Worm (Caenorhabditis elegans) whole organism, late embryonic: Measurements from ENCODE around the gene mlt-11.

Experiments used
- F13H6.1 ChIP-seq: sonication (generic microtip); optimal IDR thresholded peaks from 2 replicates; lab custom pipeline; 2016; ENCODE audit warnings: missing genetic modification characterization, missing compliant biosample characterization
- K09A11.1 ChIP-seq: sonication (generic microtip); optimal IDR thresholded peaks from 2 replicates; lab custom pipeline; 2017; ENCODE audit warnings: antibody characterized with exemption, mild to moderate bottlenecking, missing genetic modification characterization, missing compliant biosample characterization; ENCODE audit not compliant: insufficient read depth
- T23F11.4 ChIP-seq: fragments of 200-800 bp; sonication (Bioruptor generic); optimal IDR thresholded peaks from 2 replicates; lab custom pipeline; 2018; ENCODE audit warnings: mild to moderate bottlenecking, missing genetic modification characterization, missing compliant biosample characterization
- Y22D7AL.16 ChIP-seq: sonication (generic microtip); optimal IDR thresholded peaks from 2 replicates; lab custom pipeline; 2016; ENCODE audit warnings: missing genetic modification characterization, missing compliant biosample characterization
- ama-1 ChIP-seq: fragments of 150-350 bp; optimal IDR thresholded peaks from 2 replicates; lab custom pipeline; 2014
- ceh-14 ChIP-seq: sonication (generic microtip); optimal IDR thresholded peaks from 2 replicates; lab custom pipeline; 2016; ENCODE audit warnings: missing genotype, missing genetic modification characterization, missing compliant biosample characterization
- ceh-18 ChIP-seq: sonication (generic microtip); optimal IDR thresholded peaks from 2 replicates; lab custom pipeline; 2016; ENCODE audit warnings: missing genetic modification characterization, missing compliant biosample characterization
- ceh-19 ChIP-seq: fragments of 200-800 bp; sonication (Bioruptor generic); optimal IDR thresholded peaks from 2 replicates; lab custom pipeline; 2018; ENCODE audit warnings: mild to moderate bottlenecking, missing genetic modification characterization, missing compliant biosample characterization
- ceh-2 ChIP-seq: sonication (generic microtip); optimal IDR thresholded peaks from 2 replicates; lab custom pipeline; 2016; ENCODE audit warnings: missing genotype, missing genetic modification characterization, missing compliant biosample characterization
- ceh-22 ChIP-seq: sonication (generic microtip); optimal IDR thresholded peaks from 2 replicates; lab custom pipeline; 2017; ENCODE audit warnings: missing biosample characterization, missing genetic modification characterization
- ceh-31 ChIP-seq: sonication (generic microtip); optimal IDR thresholded peaks from 2 replicates; lab custom pipeline; 2016; ENCODE audit warnings: missing genetic modification characterization, missing compliant biosample characterization
- ceh-34 ChIP-seq: sonication (generic microtip); optimal IDR thresholded peaks from 2 replicates; lab custom pipeline; 2016; ENCODE audit warnings: mild to moderate bottlenecking, missing genetic modification characterization, missing compliant biosample characterization
- ceh-45 ChIP-seq: fragments of 200-800 bp; sonication (Bioruptor generic); IDR thresholded peaks from 2 replicates; pipeline ENCODE4 v1.3.6; 2022; ENCODE audit warnings: missing genetic modification reagents, missing genetic modification characterization, missing compliant biosample characterization
- ceh-48 ChIP-seq: sonication (generic microtip); optimal IDR thresholded peaks from 2 replicates; lab custom pipeline; 2016; ENCODE audit warnings: missing genetic modification characterization, inconsistent platforms, missing compliant biosample characterization
- ceh-9 ChIP-seq: sonication (generic microtip); optimal IDR thresholded peaks from 2 replicates; lab custom pipeline; 2016; ENCODE audit warnings: mild to moderate bottlenecking, missing genetic modification characterization, inconsistent platforms, missing compliant biosample characterization
- che-1 ChIP-seq: sonication (generic microtip); optimal IDR thresholded peaks from 2 replicates; lab custom pipeline; 2016; ENCODE audit warnings: mild to moderate bottlenecking, missing genetic modification characterization, missing compliant biosample characterization
- dmd-4 ChIP-seq: sonication (generic microtip); optimal IDR thresholded peaks from 2 replicates; lab custom pipeline; 2016; ENCODE audit warnings: borderline replicate concordance, missing genetic modification characterization, missing compliant biosample characterization
- dve-1 ChIP-seq: sonication (generic microtip); optimal IDR thresholded peaks from 2 replicates; lab custom pipeline; 2017; ENCODE audit warnings: antibody characterized with exemption, mild to moderate bottlenecking, missing genetic modification characterization, missing compliant biosample characterization
- elt-4 ChIP-seq: sonication (generic microtip); optimal IDR thresholded peaks from 2 replicates; lab custom pipeline; 2016; ENCODE audit warnings: missing genetic modification characterization, missing compliant biosample characterization
- eyg-1 ChIP-seq: sonication (generic microtip); optimal IDR thresholded peaks from 2 replicates; lab custom pipeline; 2016; ENCODE audit warnings: missing genotype, missing genetic modification characterization, missing compliant biosample characterization
- fax-1 ChIP-seq: sonication (generic microtip); optimal IDR thresholded peaks from 2 replicates; lab custom pipeline; 2016; ENCODE audit warnings: missing genotype, missing genetic modification characterization, missing compliant biosample characterization
- fkh-6 ChIP-seq: sonication (generic microtip); optimal IDR thresholded peaks from 2 replicates; lab custom pipeline; 2016; ENCODE audit warnings: missing genetic modification characterization, missing compliant biosample characterization
- gmeb-2 ChIP-seq: sonication (generic microtip); optimal IDR thresholded peaks from 2 replicates; lab custom pipeline; 2016; ENCODE audit warnings: missing genetic modification characterization, inconsistent platforms, missing compliant biosample characterization
- hlh-15 ChIP-seq: sonication (generic microtip); optimal IDR thresholded peaks from 2 replicates; lab custom pipeline; 2016; ENCODE audit warnings: missing genetic modification characterization, missing compliant biosample characterization
- hlh-8 ChIP-seq: sonication (generic microtip); optimal IDR thresholded peaks from 2 replicates; lab custom pipeline; 2016; ENCODE audit warnings: missing genotype, missing genetic modification characterization, missing compliant biosample characterization
- lin-11 ChIP-seq: fragments of 200-800 bp; sonication (Bioruptor generic); optimal IDR thresholded peaks from 2 replicates; lab custom pipeline; 2018; ENCODE audit warnings: mild to moderate bottlenecking, missing genetic modification characterization, missing compliant biosample characterization
- madf-2 ChIP-seq: sonication (generic microtip); optimal IDR thresholded peaks from 2 replicates; lab custom pipeline; 2017; ENCODE audit warnings: missing genetic modification characterization, missing compliant biosample characterization
- mec-3 ChIP-seq: sonication (generic microtip); optimal IDR thresholded peaks from 2 replicates; lab custom pipeline; 2016; ENCODE audit warnings: borderline replicate concordance, missing genetic modification characterization, missing compliant biosample characterization
- nfya-1 ChIP-seq: sonication (generic microtip); optimal IDR thresholded peaks from 2 replicates; lab custom pipeline; 2017; ENCODE audit warnings: missing genetic modification characterization, mild to moderate bottlenecking, missing compliant biosample characterization, antibody characterized with exemption, moderate library complexity
- nhr-232 ChIP-seq: sonication (generic microtip); optimal IDR thresholded peaks from 2 replicates; lab custom pipeline; 2016; ENCODE audit warnings: missing genetic modification characterization, missing compliant biosample characterization
- npax-4 ChIP-seq: sonication (generic microtip); optimal IDR thresholded peaks from 2 replicates; lab custom pipeline; 2016; ENCODE audit warnings: missing genetic modification characterization, missing compliant biosample characterization
- pat-9 ChIP-seq: fragments of 200-800 bp; sonication (Bioruptor generic); optimal IDR thresholded peaks from 2 replicates; lab custom pipeline; 2018; ENCODE audit warnings: mild to moderate bottlenecking, missing genetic modification characterization, moderate library complexity, missing compliant biosample characterization
- pax-1 ChIP-seq: fragments of 150-350 bp; optimal IDR thresholded peaks from 2 replicates; lab custom pipeline; 2014; ENCODE audit warnings: missing biosample characterization, missing genetic modification characterization
- pha-2 ChIP-seq: sonication (generic microtip); optimal IDR thresholded peaks from 2 replicates; lab custom pipeline; 2017; ENCODE audit warnings: mild to moderate bottlenecking, missing genetic modification characterization, missing compliant biosample characterization
- pha-4 ChIP-seq: fragments of 150-350 bp; optimal IDR thresholded peaks from 2 replicates; lab custom pipeline; 2018; ENCODE audit warnings: missing biosample characterization, missing genetic modification reagents, missing genetic modification characterization
- pqm-1 ChIP-seq: sonication (generic microtip); optimal IDR thresholded peaks from 2 replicates; lab custom pipeline; 2016; ENCODE audit warnings: missing genetic modification characterization, missing compliant biosample characterization
- pros-1 ChIP-seq: fragments of 150-350 bp; optimal IDR thresholded peaks from 2 replicates; lab custom pipeline; 2014; ENCODE audit warnings: missing biosample characterization, missing genetic modification reagents, missing genetic modification characterization
- rnt-1 ChIP-seq: sonication (generic microtip); optimal IDR thresholded peaks from 2 replicates; lab custom pipeline; 2016; ENCODE audit warnings: missing genetic modification characterization, missing compliant biosample characterization
- sdc-2 ChIP-seq: sonication (generic microtip); optimal IDR thresholded peaks from 2 replicates; lab custom pipeline; 2016; ENCODE audit warnings: missing genotype, missing genetic modification characterization, missing compliant biosample characterization
- sox-4 ChIP-seq: sonication (generic microtip); optimal IDR thresholded peaks from 2 replicates; lab custom pipeline; 2017; ENCODE audit warnings: mild to moderate bottlenecking, missing genetic modification characterization, inconsistent platforms, missing compliant biosample characterization
- syd-9 ChIP-seq: sonication (generic microtip); optimal IDR thresholded peaks from 2 replicates; lab custom pipeline; 2016; ENCODE audit warnings: mild to moderate bottlenecking, missing genetic modification characterization, moderate library complexity, missing compliant biosample characterization
- tbx-2 ChIP-seq: sonication (generic microtip); optimal IDR thresholded peaks from 2 replicates; lab custom pipeline; 2016; ENCODE audit warnings: missing genetic modification characterization, missing compliant biosample characterization
- tbx-7 ChIP-seq: sonication (generic microtip); optimal IDR thresholded peaks from 2 replicates; lab custom pipeline; 2016; ENCODE audit warnings: missing genotype, missing genetic modification characterization, missing compliant biosample characterization
- ttx-3 ChIP-seq: sonication (generic microtip); optimal IDR thresholded peaks from 2 replicates; lab custom pipeline; 2016; ENCODE audit warnings: missing genetic modification reagents, missing genetic modification characterization, missing compliant biosample characterization
- unc-3 ChIP-seq, 2 experiments: fragments of 200-800 bp in 1 of 2; sonication (Bioruptor generic) in 1 of 2; sonication (generic microtip) in 1 of 2; conservative IDR thresholded peaks in 1 of 2; optimal IDR thresholded peaks in 1 of 2; 2 replicates each; pipeline versions ENCODE4 v1.3.6 to Lab custom; 2016 to 2022; ENCODE audit warnings: missing compliant biosample characterization in 2 of 2, missing genetic modification characterization in 2 of 2, missing genetic modification reagents in 1 of 2
- unc-55 ChIP-seq: sonication (generic microtip); optimal IDR thresholded peaks from 2 replicates; lab custom pipeline; 2017; ENCODE audit warnings: missing biosample characterization, missing genetic modification reagents, missing genetic modification characterization
- unc-86 ChIP-seq: sonication (generic microtip); optimal IDR thresholded peaks from 2 replicates; lab custom pipeline; 2016; ENCODE audit warnings: missing genetic modification characterization, missing compliant biosample characterization
- ztf-16 ChIP-seq: sonication (generic microtip); optimal IDR thresholded peaks from 2 replicates; lab custom pipeline; 2017; ENCODE audit warnings: missing genetic modification characterization, missing compliant biosample characterization

Gene mlt-11

DNA sequence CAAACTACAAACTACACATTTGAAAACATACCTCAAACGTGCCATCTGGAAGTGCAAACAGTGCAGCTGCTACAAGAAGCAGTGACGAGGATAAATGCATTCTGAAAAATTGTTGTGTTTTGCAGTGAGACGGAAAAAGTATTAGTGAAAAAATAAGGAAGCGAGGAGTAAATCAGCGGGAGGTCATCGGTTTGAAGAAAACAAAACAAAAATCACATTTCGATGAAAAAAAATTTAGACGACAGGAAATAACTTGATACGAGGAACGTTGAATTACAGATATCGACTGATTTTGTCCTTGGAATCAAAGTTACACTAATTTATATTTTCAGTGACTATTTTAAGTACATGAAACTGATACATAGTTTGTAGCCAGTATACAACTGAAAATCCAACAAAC is 24.6 kb downstream of the mlt-11 start, which contains the start of gene F53F8.4:
Gene F53F8.4 (minus strand): TSS at position 101 of the 400 bp plus-strand sequence.
- TF ChIP-seq eyg-1 (no peak), ceh-14 (no peak), fkh-6 (tag; lab: Kevin White, UChicago) (no peak), hlh-15 (tag; lab: Kevin White, UChicago) (no peak)

DNA sequence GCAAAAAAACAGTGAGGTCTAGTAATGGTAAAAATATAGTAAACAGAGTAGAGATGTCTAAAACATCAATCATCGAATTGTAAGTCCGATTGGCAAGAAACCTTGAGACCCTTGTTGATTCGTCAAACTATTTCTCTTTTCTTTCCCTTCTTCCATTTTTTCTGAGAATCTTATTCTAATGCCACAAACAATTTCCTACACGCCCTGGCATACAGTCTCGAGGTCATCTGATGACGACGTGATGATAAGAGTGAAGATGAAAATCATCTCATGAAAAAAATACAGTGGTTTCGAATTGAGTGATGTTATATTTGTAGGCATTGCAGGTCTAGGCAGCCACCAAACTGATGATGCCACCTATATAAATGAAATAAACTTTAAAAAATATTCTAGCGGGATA is 25.9 kb downstream of the mlt-11 start:
- no peak for TF ChIP-seq tbx-2
- no peak for TF ChIP-seq F13H6.1 (tag; lab: Kevin White, UChicago)
- no peak for TF ChIP-seq che-1
- no peak for TF ChIP-seq ceh-2 (tag; lab: Kevin White, UChicago)
- TF ChIP-seq nhr-232 (tag; lab: Kevin White, UChicago) = no peak
- TF ChIP-seq ama-1 (lab: Kevin White, UChicago) = no peak
- TF ChIP-seq pha-2 (tag; lab: Kevin White, UChicago) = no peak
- TF ChIP-seq, all 69 proteins: peak for 0

DNA sequence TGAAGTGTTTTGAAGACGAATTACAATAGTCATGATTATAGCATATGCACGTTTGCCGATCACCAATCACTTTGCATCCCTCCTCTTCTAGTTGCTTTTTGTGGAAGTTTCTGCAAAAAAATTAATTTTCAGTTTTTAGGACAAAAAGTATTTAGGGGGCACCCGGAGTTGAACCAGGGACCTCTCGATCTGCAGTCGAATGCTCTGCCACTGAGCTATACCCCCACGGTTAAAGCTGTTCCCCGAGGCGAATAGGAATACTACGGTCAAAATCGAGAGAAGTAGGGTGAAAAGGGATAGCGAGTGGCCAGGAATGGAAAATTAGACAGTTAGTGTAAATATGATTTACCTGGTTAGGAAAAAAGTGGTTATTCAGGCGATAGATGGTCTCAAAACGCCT is 27.0 kb downstream of the mlt-11 start:
- TF ChIP-seq K09A11.1 (peak; percentile 3), F13H6.1 (tag; lab: Kevin White, UChicago) (no peak), gmeb-2 (tag; lab: Kevin White, UChicago) (peak; percentile 57), unc-86 (tag; lab: Kevin White, UChicago) (no peak), nfya-1 (tag; lab: Kevin White, UChicago) (no peak), ceh-9 (tag; lab: Kevin White, UChicago) (no peak), ztf-16 (tag; lab: Kevin White, UChicago) (no peak), ceh-31 (tag; lab: Kevin White, UChicago) (peak; percentile 15), ttx-3 (tag; lab: Kevin White, UChicago) (no peak), ceh-18 (tag; lab: Kevin White, UChicago) (peak; percentile 13), pax-1 (no peak), pqm-1 (tag; lab: Kevin White, UChicago) (no peak), ceh-48 (peak; percentile 15), lin-11 (tag; lab: Kevin White, UChicago) (peak; percentile 50), nhr-232 (tag; lab: Kevin White, UChicago) (peak; percentile 28), npax-4 (tag; lab: Kevin White, UChicago) (peak; percentile 9), rnt-1 (no peak), T23F11.4 (GFP tag; lab: Kevin White, UChicago) (no peak), hlh-15 (tag; lab: Kevin White, UChicago) (no peak), ceh-22 (tag; lab: Kevin White, UChicago) (no peak), sox-4 (tag; lab: Kevin White, UChicago) (peak; percentile 38), pat-9 (tag; lab: Kevin White, UChicago) (peak; percentile 52), unc-3 (GFP tag; conservative IDR thresholded peaks at IDR 0.05; lab: Robert Waterston, UW) (no peak), unc-3 (tag; optimal IDR thresholded peaks at IDR 0.05; lab: Kevin White, UChicago) (no peak), Y22D7AL.16 (tag; lab: Kevin White, UChicago) (no peak), mec-3 (tag; lab: Kevin White, UChicago) (peak; percentile 39), ceh-34 (tag; lab: Kevin White, UChicago) (peak; percentile 14), pha-4 (tag; lab: Kevin White, UChicago) (no peak), ceh-45 (GFP tag; lab: Robert Waterston, UW) (0 out of 2 replicates have a peak, but pooled peaks have one; percentile 46), ceh-19 (GFP tag; lab: Kevin White, UChicago) (peak; percentile 59), pros-1 (tag; lab: Kevin White, UChicago) (no peak), syd-9 (tag; lab: Kevin White, UChicago) (peak; percentile 23), eyg-1 (no peak), unc-55 (GFP tag; lab: Kevin White, UChicago) (no peak), madf-2 (tag; lab: Kevin White, UChicago) (peak; percentile 29), fax-1 (tag; lab: Kevin White, UChicago) (peak; percentile 37), tbx-2 (peak; percentile 45), fkh-6 (tag; lab: Kevin White, UChicago) (peak; percentile 5), dve-1 (peak; percentile 29), elt-4 (tag; lab: Kevin White, UChicago) (no peak), tbx-7 (tag; lab: Kevin White, UChicago) (no peak), hlh-8 (tag; lab: Kevin White, UChicago) (no peak), dmd-4 (no peak), ceh-2 (tag; lab: Kevin White, UChicago) (peak; percentile 18), ceh-14 (no peak), sdc-2 (tag; lab: Kevin White, UChicago) (peak; percentile 42)
